Fruit fly (Drosophila melanogaster) whole organism: Measurements from ENCODE around the gene hydra.

Experiments used
- CG8478 ChIP-seq: fragments of >200 bp; optimal IDR thresholded peaks from 2 replicates; lab custom pipeline; 2018; ENCODE audit warnings: inconsistent platforms
- Dll ChIP-seq: fragments of >200 bp; optimal IDR thresholded peaks from 2 replicates; lab custom pipeline; 2017
- EcR ChIP-seq, 2 experiments: fragments of >200 bp; optimal IDR thresholded peaks; 2 replicates each; lab custom pipeline; 2017; ENCODE audit warnings: missing biosample characterization in 2 of 2, missing genetic modification characterization in 2 of 2, missing genetic modification reagents in 2 of 2

- no peak for TF ChIP-seq Dll (lab: Kevin White, UChicago)
- TF ChIP-seq CG8478 (lab: Kevin White, UChicago), result no peak
- TF ChIP-seq EcR (GFP tag; optimal IDR thresholded peaks at IDR 0.05; lab: Kevin White, UChicago), result no peak
These were observed 32.9 kb downstream of the hydra start for dm6 chrX:20643964-20644363.
